Fruit fly (Drosophila melanogaster) whole organism, embryonic: ENCODE data around the gene Tango9.

Experiments used
- ATbp ChIP-seq: fragments of 200-800 bp; sonication (Bioruptor generic); optimal IDR thresholded peaks from 2 replicates; lab custom pipeline; 2017; ENCODE audit warnings: missing biosample characterization, mild to moderate bottlenecking, missing genetic modification characterization, missing genetic modification reagents
- Aef1 ChIP-seq: fragments of 200-800 bp; sonication (Bioruptor generic); IDR thresholded peaks from 3 replicates; pipeline ENCODE4 v1.3.6; 2022; ENCODE audit warnings: missing biosample characterization, missing genetic modification characterization
- Bteb2 ChIP-seq: fragments of 200-800 bp; sonication (Bioruptor generic); optimal IDR thresholded peaks from 2 replicates; lab custom pipeline; 2016; ENCODE audit warnings: missing biosample characterization, missing genetic modification characterization
- CG11085 ChIP-seq: fragments of 200-800 bp; sonication (Bioruptor generic); IDR thresholded peaks from 2 replicates; pipeline ENCODE4 v1.3.6; 2022; ENCODE audit warnings: missing biosample characterization, missing genetic modification characterization
- CG12071 ChIP-seq: fragments of 200-800 bp; sonication (Bioruptor generic); optimal IDR thresholded peaks from 3 replicates; lab custom pipeline; 2018; ENCODE audit warnings: missing biosample characterization, mild to moderate bottlenecking, missing genetic modification characterization
- CG12219 ChIP-seq: fragments of 200-800 bp; sonication (Bioruptor generic); optimal IDR thresholded peaks from 3 replicates; lab custom pipeline; 2018; ENCODE audit warnings: missing biosample characterization, mild to moderate bottlenecking, missing genetic modification characterization
- CG12391 ChIP-seq: fragments of 200-800 bp; sonication (Bioruptor generic); optimal IDR thresholded peaks from 3 replicates; lab custom pipeline; 2018; ENCODE audit warnings: missing biosample characterization, mild to moderate bottlenecking, missing genetic modification characterization, moderate library complexity
- CG12659 ChIP-seq: fragments of 200-800 bp; sonication (Bioruptor generic); optimal IDR thresholded peaks from 3 replicates; lab custom pipeline; 2017; ENCODE audit warnings: mild to moderate bottlenecking, missing biosample characterization, missing genetic modification reagents, missing genetic modification characterization
- CG12769 ChIP-seq: fragments of 200-800 bp; sonication (Bioruptor generic); optimal IDR thresholded peaks from 2 replicates; lab custom pipeline; 2019; ENCODE audit warnings: missing biosample characterization, mild to moderate bottlenecking, missing genetic modification characterization, moderate library complexity
- CG13287 ChIP-seq: fragments of 200-800 bp; sonication (Bioruptor generic); IDR thresholded peaks from 2 replicates; pipeline ENCODE4 v1.3.6; 2022; ENCODE audit warnings: missing biosample characterization, missing genetic modification characterization; ENCODE audit not compliant: partially characterized antibody
- CG13424 ChIP-seq: fragments of 200-800 bp; sonication (Bioruptor generic); optimal IDR thresholded peaks from 2 replicates; lab custom pipeline; 2019; ENCODE audit warnings: missing biosample characterization, mild to moderate bottlenecking, missing genetic modification characterization, moderate library complexity
- CG14965 ChIP-seq: fragments of 200-800 bp; sonication (Bioruptor generic); optimal IDR thresholded peaks from 2 replicates; lab custom pipeline; 2016; ENCODE audit warnings: missing biosample characterization, missing genetic modification characterization, borderline replicate concordance
- CG15601 ChIP-seq: fragments of 200-800 bp; sonication (Bioruptor generic); optimal IDR thresholded peaks from 3 replicates; lab custom pipeline; 2019; ENCODE audit warnings: missing biosample characterization, mild to moderate bottlenecking, missing genetic modification characterization, moderate library complexity
- CG17359 ChIP-seq: fragments of 200-800 bp; sonication (Bioruptor generic); optimal IDR thresholded peaks from 3 replicates; lab custom pipeline; 2018; ENCODE audit warnings: missing biosample characterization, mild to moderate bottlenecking, missing genetic modification characterization, moderate library complexity
- CG31224 ChIP-seq: fragments of 200-800 bp; sonication (Bioruptor generic); IDR thresholded peaks from 2 replicates; pipeline ENCODE4 v1.3.6; 2022; ENCODE audit warnings: missing biosample characterization, missing genetic modification characterization
- CG4854 ChIP-seq: fragments of 200-800 bp; sonication (Bioruptor generic); optimal IDR thresholded peaks from 2 replicates; lab custom pipeline; 2016; ENCODE audit warnings: missing biosample characterization, missing genetic modification characterization, inconsistent platforms
- CG6175 ChIP-seq: fragments of 200-800 bp; sonication (Bioruptor generic); IDR thresholded peaks from 3 replicates; pipeline ENCODE4 v1.3.6; 2022; ENCODE audit warnings: missing biosample characterization, missing genetic modification characterization
- CG6254 ChIP-seq: fragments of 200-800 bp; sonication (Bioruptor generic); optimal IDR thresholded peaks from 3 replicates; lab custom pipeline; 2017; ENCODE audit warnings: mild to moderate bottlenecking, missing biosample characterization, missing genetic modification reagents, missing genetic modification characterization
- CG9215 ChIP-seq: fragments of 200-800 bp; sonication (Bioruptor generic); IDR thresholded peaks from 2 replicates; pipeline ENCODE4 v1.3.6; 2022; ENCODE audit warnings: missing biosample characterization, missing genetic modification characterization
- Camta ChIP-seq: fragments of 200-800 bp; sonication (Bioruptor generic); optimal IDR thresholded peaks from 2 replicates; lab custom pipeline; 2016; ENCODE audit warnings: missing biosample characterization, missing genetic modification characterization
- Deaf1 ChIP-seq: fragments of 200-800 bp; optimal IDR thresholded peaks from 3 replicates; lab custom pipeline; 2019; ENCODE audit warnings: missing biosample characterization, mild to moderate bottlenecking, missing genetic modification characterization, moderate library complexity
- Elba2 ChIP-seq: fragments of 200-800 bp; sonication (Bioruptor generic); optimal IDR thresholded peaks from 3 replicates; lab custom pipeline; 2016; ENCODE audit warnings: missing biosample characterization, missing genetic modification characterization
- HHEX ChIP-seq: fragments of 200-800 bp; sonication (Bioruptor generic); optimal IDR thresholded peaks from 3 replicates; lab custom pipeline; 2017; ENCODE audit warnings: missing biosample characterization, mild to moderate bottlenecking, missing genetic modification characterization, missing genetic modification reagents
- Med ChIP-seq: fragments of 200-800 bp; sonication (Bioruptor generic); peaks from one replicate; lab custom pipeline; 2016; ENCODE audit warnings: missing biosample characterization, missing genetic modification characterization, mild to moderate bottlenecking, inconsistent platforms, moderate library complexity
- NC2α ChIP-seq: fragments of 200-800 bp; sonication (Bioruptor generic); optimal IDR thresholded peaks from 2 replicates; lab custom pipeline; 2016; ENCODE audit warnings: missing biosample characterization, missing genetic modification characterization
- NFAT ChIP-seq: fragments of 200-800 bp; sonication (Bioruptor generic); IDR thresholded peaks from 2 replicates; pipeline ENCODE4 v1.3.6; 2022; ENCODE audit warnings: missing biosample characterization, missing genetic modification characterization
- Neu2 ChIP-seq: fragments of 200-800 bp; sonication (Bioruptor generic); optimal IDR thresholded peaks from 3 replicates; lab custom pipeline; 2016; ENCODE audit warnings: missing biosample characterization, missing genetic modification characterization, borderline replicate concordance
- Nf-YB ChIP-seq: fragments of 200-800 bp; sonication (Bioruptor generic); optimal IDR thresholded peaks from 3 replicates; lab custom pipeline; 2019; ENCODE audit warnings: missing biosample characterization, mild to moderate bottlenecking, missing genetic modification characterization, moderate library complexity
- Ssrp ChIP-seq: fragments of 200-800 bp; sonication (Bioruptor generic); optimal IDR thresholded peaks from 2 replicates; lab custom pipeline; 2018; ENCODE audit warnings: missing biosample characterization, mild to moderate bottlenecking, missing genetic modification characterization, moderate library complexity
- al ChIP-seq: fragments of 200-800 bp; sonication (Bioruptor generic); IDR thresholded peaks from 2 replicates; pipeline ENCODE4 v1.3.6; 2022; ENCODE audit warnings: missing biosample characterization, missing genetic modification characterization
- bbx ChIP-seq: fragments of 200-800 bp; sonication (Bioruptor generic); IDR thresholded peaks from 2 replicates; pipeline ENCODE4 v1.3.6; 2022; ENCODE audit warnings: missing biosample characterization, missing genetic modification characterization; ENCODE audit not compliant: partially characterized antibody
- dysf ChIP-seq: fragments of 200-800 bp; sonication (Bioruptor generic); IDR thresholded peaks from 3 replicates; pipeline ENCODE4 v1.3.6; 2022; ENCODE audit warnings: missing biosample characterization, missing genetic modification characterization
- ftz-f1 ChIP-seq: fragments of 200-800 bp; sonication (Bioruptor generic); optimal IDR thresholded peaks from 2 replicates; lab custom pipeline; 2016; ENCODE audit warnings: missing biosample characterization, missing genetic modification characterization
- gce ChIP-seq: fragments of 200-800 bp; sonication (Bioruptor generic); IDR thresholded peaks from 3 replicates; pipeline ENCODE4 v1.3.6; 2022; ENCODE audit warnings: missing biosample characterization, missing genetic modification characterization
- gcm ChIP-seq: fragments of 200-800 bp; sonication (Bioruptor generic); optimal IDR thresholded peaks from 2 replicates; lab custom pipeline; 2019; ENCODE audit warnings: missing biosample characterization, mild to moderate bottlenecking, missing genetic modification characterization, moderate library complexity
- hbn ChIP-seq: fragments of 200-800 bp; sonication (Bioruptor generic); IDR thresholded peaks from 2 replicates; pipeline ENCODE4 v1.3.6; 2022; ENCODE audit warnings: missing biosample characterization, missing genetic modification characterization; ENCODE audit not compliant: partially characterized antibody
- her ChIP-seq: fragments of 200-800 bp; sonication (Bioruptor generic); optimal IDR thresholded peaks from 2 replicates; lab custom pipeline; 2016; ENCODE audit warnings: missing biosample characterization, missing genetic modification characterization
- lmd ChIP-seq: fragments of 200-800 bp; sonication (Bioruptor generic); IDR thresholded peaks from 2 replicates; pipeline ENCODE4 v1.3.6; 2022; ENCODE audit warnings: missing biosample characterization, missing genetic modification characterization
- pb ChIP-seq: fragments of 200-800 bp; sonication (Bioruptor generic); optimal IDR thresholded peaks from 3 replicates; lab custom pipeline; 2016; ENCODE audit warnings: missing biosample characterization, missing genetic modification characterization
- pita ChIP-seq: fragments of 200-800 bp; sonication (Bioruptor generic); optimal IDR thresholded peaks from 2 replicates; lab custom pipeline; 2017; ENCODE audit warnings: missing biosample characterization, mild to moderate bottlenecking, missing genetic modification characterization
- sd ChIP-seq: fragments of 200-800 bp; sonication (Bioruptor generic); optimal IDR thresholded peaks from 3 replicates; lab custom pipeline; 2018; ENCODE audit warnings: missing biosample characterization, mild to moderate bottlenecking, missing genetic modification characterization, moderate library complexity
- sens ChIP-seq: fragments of 200-800 bp; sonication (Bioruptor generic); peaks from one replicate; lab custom pipeline; 2016; ENCODE audit warnings: missing biosample characterization, missing genetic modification characterization
- slou ChIP-seq: fragments of 200-800 bp; sonication (Bioruptor generic); optimal IDR thresholded peaks from 3 replicates; lab custom pipeline; 2016; ENCODE audit warnings: missing biosample characterization, missing genetic modification characterization
- sr ChIP-seq: fragments of 200-800 bp; sonication (Bioruptor generic); IDR thresholded peaks from 3 replicates; pipeline ENCODE4 v1.3.6; 2022; ENCODE audit warnings: missing biosample characterization, missing genetic modification characterization
- stc ChIP-seq: fragments of 200-800 bp; sonication (Bioruptor generic); IDR thresholded peaks from 2 replicates; pipeline ENCODE4 v1.3.6; 2022; ENCODE audit warnings: missing biosample characterization, missing genetic modification characterization
- trh ChIP-seq: fragments of 200-800 bp; sonication (Bioruptor generic); optimal IDR thresholded peaks from 2 replicates; lab custom pipeline; 2016; ENCODE audit warnings: missing biosample characterization, missing genetic modification characterization
- tx ChIP-seq: fragments of 200-800 bp; sonication (Bioruptor generic); optimal IDR thresholded peaks from 2 replicates; lab custom pipeline; 2016; ENCODE audit warnings: missing biosample characterization, missing genetic modification characterization
- vnd ChIP-seq: fragments of 200-800 bp; sonication (Bioruptor generic); IDR thresholded peaks from 3 replicates; pipeline ENCODE4 v1.3.6; 2022; ENCODE audit warnings: missing biosample characterization, missing genetic modification characterization; ENCODE audit not compliant: partially characterized antibody
- wor ChIP-seq: fragments of 200-800 bp; sonication (Bioruptor generic); IDR thresholded peaks from 2 replicates; pipeline ENCODE4 v1.3.6; 2022; ENCODE audit warnings: missing biosample characterization, missing genetic modification characterization

The Tango9 gene

DNA sequence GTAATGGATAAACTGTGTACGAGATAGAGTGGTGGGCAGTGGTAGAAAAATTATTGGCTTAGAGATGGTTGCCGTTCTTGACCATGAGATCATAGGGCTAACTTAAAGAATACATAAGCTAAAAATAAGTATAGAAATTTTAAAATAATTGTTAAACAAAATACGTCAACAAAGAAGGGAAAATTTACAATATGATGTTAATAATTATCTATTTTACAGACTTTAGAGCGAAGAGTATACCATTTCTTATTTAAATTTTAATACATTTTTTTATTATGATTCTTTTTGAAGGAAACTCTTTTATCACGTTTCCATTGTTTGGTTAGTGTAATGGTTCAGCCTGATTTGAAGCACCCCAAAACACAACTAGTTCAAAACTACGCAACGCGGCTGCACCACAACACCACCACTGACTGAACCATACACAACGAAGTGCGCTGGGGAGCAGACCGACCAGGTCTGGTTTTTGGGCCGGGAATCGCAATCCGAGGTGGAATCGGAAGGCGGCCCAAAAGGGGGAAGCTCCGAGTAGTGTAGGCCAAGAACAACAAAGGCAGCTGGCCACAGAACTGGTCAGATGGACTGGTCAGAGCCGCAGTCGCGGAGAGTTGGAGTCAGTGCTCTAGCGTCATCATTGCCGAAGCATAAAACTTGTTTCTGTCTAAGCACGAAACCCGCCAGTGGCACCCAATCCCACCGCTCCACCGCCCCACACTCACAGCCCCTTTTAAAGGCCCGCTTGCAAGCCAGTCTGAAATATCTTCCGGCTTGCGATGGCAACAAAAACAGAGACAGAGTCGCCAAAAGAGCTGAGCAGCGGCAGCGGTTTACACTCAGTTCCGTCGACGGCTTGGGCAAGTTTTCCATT, 29.0 kb downstream of the Tango9 start (continued):
- TF ChIP-seq CG14965 (no peak), bbx (0 out of 2 replicates have a peak, but pooled peaks have one; percentile 23), CG13424 (tag; lab: Kevin White, UChicago) (no peak), CG12071 (GFP tag; lab: Kevin White, UChicago) (no peak), NC2α (GFP tag; lab: Kevin White, UChicago) (no peak), al (GFP tag; lab: Robert Waterston, UW) (0 out of 2 replicates have a peak, but pooled peaks have one; percentile 6), stc (GFP tag; lab: Robert Waterston, UW) (no peak), NFAT (GFP tag; lab: Robert Waterston, UW) (0 out of 2 replicates have a peak, but pooled peaks have one; percentile 4), Aef1 (GFP tag; lab: Robert Waterston, UW) (no peak), CG12219 (GFP tag; lab: Kevin White, UChicago) (no peak), CG9215 (GFP tag; lab: Robert Waterston, UW) (no peak), dysf (GFP tag; lab: Robert Waterston, UW) (no peak), Bteb2 (GFP tag; lab: Kevin White, UChicago) (no peak), her (no peak), CG6254 (GFP tag; lab: Kevin White, UChicago) (no peak), sr (GFP tag; lab: Robert Waterston, UW) (no peak), gce (GFP tag; lab: Robert Waterston, UW) (no peak), gcm (GFP tag; lab: Kevin White, UChicago) (no peak), CG13287 (GFP tag; lab: Robert Waterston, UW) (no peak), Neu2 (GFP tag; lab: Kevin White, UChicago) (no peak), CG6175 (GFP tag; lab: Robert Waterston, UW) (peak; percentile 65; the same call in 1 of the 3 replicates), Deaf1 (tag; lab: Kevin White, UChicago) (no peak), sens (GFP tag; lab: Kevin White, UChicago) (peak; percentile 67), Ssrp (tag; lab: Kevin White, UChicago) (no peak), hbn (GFP tag; lab: Robert Waterston, UW) (no peak), CG4854 (GFP tag; lab: Kevin White, UChicago) (no peak), pita (GFP tag; lab: Kevin White, UChicago) (no peak), CG15601 (tag; lab: Kevin White, UChicago) (no peak), CG12659 (GFP tag; lab: Kevin White, UChicago) (no peak), lmd (GFP tag; lab: Robert Waterston, UW) (no peak), HHEX (GFP tag; lab: Kevin White, UChicago) (no peak), Nf-YB (GFP tag; lab: Kevin White, UChicago) (no peak), Med (peak; percentile 58), CG11085 (no peak), trh (no peak), CG17359 (tag; lab: Kevin White, UChicago) (no peak), CG31224 (GFP tag; lab: Robert Waterston, UW) (peak; percentile 26; the same call in 1 of the 2 replicates), ftz-f1 (GFP tag; lab: Kevin White, UChicago) (no peak), ATbp (GFP tag; lab: Kevin White, UChicago) (no peak), wor (GFP tag; lab: Robert Waterston, UW) (no peak), slou (GFP tag; lab: Kevin White, UChicago) (no peak), tx (no peak), Elba2 (no peak), sd (peak; percentile 8), vnd (GFP tag; lab: Robert Waterston, UW) (no peak), pb (GFP tag; lab: Kevin White, UChicago) (no peak), Camta (no peak), CG12769 (peak; percentile 81), CG12391 (no peak)
